Comparison of ENCODE assay signal across 5 fruit fly cellular contexts in genomic region chr3L:9126888-9127689, dm6.
TF ChIP-seq lines count a peak whose summit lies in the region.

No protein-coding gene starts in this region.

- TF ChIP-seq CTCF in whole organism, embryonic (GFP tag; optimal IDR thresholded peaks at IDR 0.05; lab: Kevin White, UChicago) = no peak

TF ChIP-seq in whole organism, adult, 20 proteins besides CTCF, POLR2A, EP300 and RAD21:
- no peak for TF ChIP-seq cic (GFP tag; optimal IDR thresholded peaks at IDR 0.05; lab: Kevin White, UChicago)
- TF ChIP-seq tj (GFP tag; optimal IDR thresholded peaks at IDR 0.05; lab: Kevin White, UChicago) = no peak
- peak; percentile 79 for TF ChIP-seq CG5204 (GFP tag; optimal IDR thresholded peaks at IDR 0.05; lab: Kevin White, UChicago)
- peak; percentile 13 for TF ChIP-seq CG12768 (GFP tag; optimal IDR thresholded peaks at IDR 0.05; lab: Kevin White, UChicago)
- TF ChIP-seq CG11617 (GFP tag; optimal IDR thresholded peaks at IDR 0.05; lab: Kevin White, UChicago) = peak; percentile 19
- TF ChIP-seq CG7045 (GFP tag; optimal IDR thresholded peaks at IDR 0.05; lab: Kevin White, UChicago) = peak; percentile 78
- TF ChIP-seq kay (GFP tag; lab: Kevin White, UChicago; ENCODE audit: borderline replicate concordance) = peak; percentile 74
- TF ChIP-seq cnc (optimal IDR thresholded peaks at IDR 0.05; lab: Kevin White, UChicago) = no peak
- peak; percentile 57 for TF ChIP-seq Clk (GFP tag; optimal IDR thresholded peaks at IDR 0.05; lab: Kevin White, UChicago)
- peak; percentile 35 for TF ChIP-seq pad (GFP tag; optimal IDR thresholded peaks at IDR 0.05; lab: Kevin White, UChicago)
- TF ChIP-seq Mnt (GFP tag; optimal IDR thresholded peaks at IDR 0.05; lab: Kevin White, UChicago) = peak; percentile 0
- TF ChIP-seq toe (GFP tag; optimal IDR thresholded peaks at IDR 0.05; lab: Kevin White, UChicago) = peak; percentile 62
- TF ChIP-seq CG14711 (tag; optimal IDR thresholded peaks at IDR 0.05; lab: Kevin White, UChicago) = peak; percentile 26
- peak; percentile 12 for TF ChIP-seq CG7101 (tag; optimal IDR thresholded peaks at IDR 0.05; lab: Kevin White, UChicago)
- peak; percentile 47 for TF ChIP-seq CG33017 (tag; optimal IDR thresholded peaks at IDR 0.05; lab: Kevin White, UChicago)
- no peak for TF ChIP-seq bab1 (GFP tag; optimal IDR thresholded peaks at IDR 0.05; lab: Kevin White, UChicago)
- no peak for TF ChIP-seq ovo (GFP tag; optimal IDR thresholded peaks at IDR 0.05; lab: Kevin White, UChicago)
- peak; percentile 25 for TF ChIP-seq Hr96 (GFP tag; optimal IDR thresholded peaks at IDR 0.05; lab: Kevin White, UChicago)

TF ChIP-seq in whole organism, embryonic, 481 proteins besides CTCF, POLR2A, EP300 and RAD21 (continues in another document):
- TF ChIP-seq dati (GFP tag; IDR thresholded peaks at IDR 0.05; lab: Robert Waterston, UW) (no peak), dmrt99B (tag; optimal IDR thresholded peaks at IDR 0.05; lab: Kevin White, UChicago) (peak; percentile 78), CG9932 (GFP tag; IDR thresholded peaks at IDR 0.05; lab: Robert Waterston, UW) (peak; percentile 44), CG12659 (GFP tag; optimal IDR thresholded peaks at IDR 0.05; lab: Kevin White, UChicago) (peak; percentile 59), nmo (GFP tag; optimal IDR thresholded peaks at IDR 0.05; lab: Kevin White, UChicago) (peak; percentile 27), nau (GFP tag; optimal IDR thresholded peaks at IDR 0.05; lab: Kevin White, UChicago) (peak; percentile 47), Gug (GFP tag; IDR thresholded peaks at IDR 0.05; lab: Robert Waterston, UW) (peak; percentile 44; the same call in 2 of the 4 replicates), klu (GFP tag; IDR thresholded peaks at IDR 0.05; lab: Robert Waterston, UW) (peak; percentile 48; the same call in 1 of the 2 replicates), lbe (GFP tag; optimal IDR thresholded peaks at IDR 0.05; lab: Kevin White, UChicago) (no peak), CG17912 (GFP tag; optimal IDR thresholded peaks at IDR 0.05; lab: Kevin White, UChicago) (no peak), Stat92E (GFP tag; optimal IDR thresholded peaks at IDR 0.05; lab: Kevin White, UChicago) (no peak), Mad (GFP tag; optimal IDR thresholded peaks at IDR 0.05; lab: Kevin White, UChicago) (peak; percentile 1), crc (GFP tag; optimal IDR thresholded peaks at IDR 0.05; lab: Kevin White, UChicago) (no peak), Adf1 (GFP tag; IDR thresholded peaks at IDR 0.05; lab: Robert Waterston, UW) (no peak), E2f1 (GFP tag; IDR thresholded peaks at IDR 0.05; lab: Robert Waterston, UW) (peak; percentile 35; the same call in 1 of the 2 replicates), maf-S (GFP tag; optimal IDR thresholded peaks at IDR 0.05; lab: Kevin White, UChicago) (no peak), Max (GFP tag; optimal IDR thresholded peaks at IDR 0.05; lab: Kevin White, UChicago) (peak; percentile 19), CG2712 (tag; optimal IDR thresholded peaks at IDR 0.05; lab: Kevin White, UChicago) (peak; percentile 60), bcd (GFP tag; optimal IDR thresholded peaks at IDR 0.05; lab: Kevin White, UChicago) (peak; percentile 63)

TF ChIP-seq in whole organism, prepupa, 60 proteins besides CTCF, POLR2A, EP300 and RAD21 (continues in another document):
- TF ChIP-seq Hr4 (GFP tag; optimal IDR thresholded peaks at IDR 0.05; lab: Kevin White, UChicago) (peak; percentile 65), CG10669 (GFP tag; optimal IDR thresholded peaks at IDR 0.05; lab: Kevin White, UChicago) (peak; percentile 16), CG6854 (GFP tag; optimal IDR thresholded peaks at IDR 0.05; lab: Kevin White, UChicago) (no peak), CG8632 (GFP tag; optimal IDR thresholded peaks at IDR 0.05; lab: Kevin White, UChicago) (no peak), CG7368 (GFP tag; optimal IDR thresholded peaks at IDR 0.05; lab: Kevin White, UChicago) (no peak), Sox14 (GFP tag; optimal IDR thresholded peaks at IDR 0.05; lab: Kevin White, UChicago) (peak; percentile 11), pdm3 (GFP tag; optimal IDR thresholded peaks at IDR 0.05; lab: Kevin White, UChicago) (peak; percentile 14), net (GFP tag; optimal IDR thresholded peaks at IDR 0.05; lab: Kevin White, UChicago) (no peak), CG6792 (GFP tag; optimal IDR thresholded peaks at IDR 0.05; lab: Kevin White, UChicago) (peak; percentile 11), CG8319 (GFP tag; optimal IDR thresholded peaks at IDR 0.05; lab: Kevin White, UChicago) (no peak), CG11902 (GFP tag; optimal IDR thresholded peaks at IDR 0.05; lab: Kevin White, UChicago) (no peak), dsx (GFP tag; optimal IDR thresholded peaks at IDR 0.05; lab: Kevin White, UChicago; ENCODE audit: poor library complexity, severe bottlenecking) (peak; percentile 27), Eip78C (GFP tag; lab: Kevin White, UChicago) (peak; percentile 70), CG3032 (tag; optimal IDR thresholded peaks at IDR 0.05; lab: Kevin White, UChicago) (peak; percentile 43), acj6 (GFP tag; optimal IDR thresholded peaks at IDR 0.05; lab: Kevin White, UChicago) (peak; percentile 33), CG15336 (GFP tag; IDR thresholded peaks at IDR 0.05; lab: Robert Waterston, UW) (peak; percentile 23; the same call in 1 of the 2 replicates), CG1621 (tag; optimal IDR thresholded peaks at IDR 0.05; lab: Kevin White, UChicago) (no peak), fkh (GFP tag; optimal IDR thresholded peaks at IDR 0.05; lab: Kevin White, UChicago) (no peak), fd85E (GFP tag; optimal IDR thresholded peaks at IDR 0.05; lab: Kevin White, UChicago) (no peak), cyc (GFP tag; optimal IDR thresholded peaks at IDR 0.05; lab: Kevin White, UChicago) (peak; percentile 9)

TF ChIP-seq in whole organism, pupa, 21 proteins besides CTCF, POLR2A, EP300 and RAD21:
- TF ChIP-seq CG4496 (GFP tag; IDR thresholded peaks at IDR 0.05; lab: Robert Waterston, UW) (no peak), Pif1A (GFP tag; optimal IDR thresholded peaks at IDR 0.05; lab: Kevin White, UChicago) (no peak), CG8159 (tag; optimal IDR thresholded peaks at IDR 0.05; lab: Kevin White, UChicago) (peak; percentile 45), CG32121 (GFP tag; IDR thresholded peaks at IDR 0.05; lab: Robert Waterston, UW) (0 out of 2 replicates have a peak, but pooled peaks have one; percentile 26), CG8301 (tag; optimal IDR thresholded peaks at IDR 0.05; lab: Kevin White, UChicago) (peak; percentile 51), CG9948 (tag; optimal IDR thresholded peaks at IDR 0.05; lab: Kevin White, UChicago) (peak; percentile 15), CG15710 (tag; optimal IDR thresholded peaks at IDR 0.05; lab: Kevin White, UChicago) (peak; percentile 24), CG14655 (GFP tag; optimal IDR thresholded peaks at IDR 0.05; lab: Kevin White, UChicago) (peak; percentile 57), CG17806 (tag; optimal IDR thresholded peaks at IDR 0.05; lab: Kevin White, UChicago) (peak; percentile 11)

TF ChIP-seq in whole organism, wandering third instar larva, 38 proteins besides CTCF, POLR2A, EP300 and RAD21:
- TF ChIP-seq OdsH (GFP tag; optimal IDR thresholded peaks at IDR 0.05; lab: Kevin White, UChicago) (no peak), sv (GFP tag; optimal IDR thresholded peaks at IDR 0.05; lab: Kevin White, UChicago) (no peak), Dif (GFP tag; optimal IDR thresholded peaks at IDR 0.05; lab: Kevin White, UChicago; ENCODE audit: partially characterized antibody) (peak; percentile 21), Mio (GFP tag; optimal IDR thresholded peaks at IDR 0.05; lab: Kevin White, UChicago) (no peak), foxo (GFP tag; optimal IDR thresholded peaks at IDR 0.05; lab: Kevin White, UChicago) (peak in 1 of 2 experiments; percentile 37), tai (GFP tag; optimal IDR thresholded peaks at IDR 0.05; lab: Kevin White, UChicago) (no peak), CrebA (GFP tag; optimal IDR thresholded peaks at IDR 0.05; lab: Kevin White, UChicago; ENCODE audit: borderline replicate concordance) (no peak), HLH106 (tag; optimal IDR thresholded peaks at IDR 0.05; lab: Kevin White, UChicago) (peak; percentile 11), dmrt93B (GFP tag; optimal IDR thresholded peaks at IDR 0.05; lab: Kevin White, UChicago) (no peak), h (GFP tag; optimal IDR thresholded peaks at IDR 0.05; lab: Kevin White, UChicago) (peak; percentile 6), dl (GFP tag; optimal IDR thresholded peaks at IDR 0.05; lab: Kevin White, UChicago; ENCODE audit: insufficient read depth in 1 of 2, partially characterized antibody in 2 of 2) (peak in 1 of 2 experiments; percentile 26), Dfd (GFP tag; optimal IDR thresholded peaks at IDR 0.05; lab: Kevin White, UChicago) (no peak), fru (GFP tag; optimal IDR thresholded peaks at IDR 0.05; lab: Kevin White, UChicago) (peak; percentile 24), pan (optimal IDR thresholded peaks at IDR 0.05; lab: Kevin White, UChicago) (no peak), CG9705 (GFP tag; optimal IDR thresholded peaks at IDR 0.05; lab: Kevin White, UChicago) (no peak), Sp1 (GFP tag; optimal IDR thresholded peaks at IDR 0.05; lab: Kevin White, UChicago) (no peak), Abd-B (GFP tag; optimal IDR thresholded peaks at IDR 0.05; lab: Kevin White, UChicago) (no peak), GATAd (GFP tag; optimal IDR thresholded peaks at IDR 0.05; lab: Kevin White, UChicago) (no peak), Hnf4 (GFP tag; optimal IDR thresholded peaks at IDR 0.05; lab: Kevin White, UChicago) (no peak)
